Fruit fly (Drosophila melanogaster): ENCODE data around the gene ImpE2.

ImpE2 gene

dm6 chr3L:3551008-3551407, 38.5 kb upstream of the ImpE2 start (continued):
- TF ChIP-seq CG32767 (GFP tag; IDR thresholded peaks at IDR 0.05) (peak; percentile 42; the same call in 1 of the 2 replicates), tgo (GFP tag; IDR thresholded peaks at IDR 0.05) (peak; percentile 23; the same call in 1 of the 3 replicates), so (GFP tag; IDR thresholded peaks at IDR 0.05) (0 out of 3 replicates have a peak, but pooled peaks have one; percentile 34), Atf6 (GFP tag; IDR thresholded peaks at IDR 0.05) (no peak), HLH3B (GFP tag; IDR thresholded peaks at IDR 0.05) (peak; percentile 43; the same call in 1 of the 2 replicates), mld (GFP tag; IDR thresholded peaks at IDR 0.05; ENCODE audit: partially characterized antibody) (no peak), fd96Cb (tag; optimal IDR thresholded peaks at IDR 0.05) (peak; percentile 26), pzg (GFP tag; optimal IDR thresholded peaks at IDR 0.05) (no peak), dati (GFP tag; IDR thresholded peaks at IDR 0.05) (0 out of 2 replicates have a peak, but pooled peaks have one; percentile 20), CG15269 (tag; optimal IDR thresholded peaks at IDR 0.05) (peak; percentile 21), CG13287 (GFP tag; IDR thresholded peaks at IDR 0.05; ENCODE audit: partially characterized antibody) (no peak), seq (GFP tag; IDR thresholded peaks at IDR 0.05) (peak; percentile 62), CG17829 (tag; optimal IDR thresholded peaks at IDR 0.05) (no peak), vnd (GFP tag; IDR thresholded peaks at IDR 0.05; ENCODE audit: partially characterized antibody) (no peak), CG12155 (GFP tag; optimal IDR thresholded peaks at IDR 0.05) (no peak), mirr (GFP tag; optimal IDR thresholded peaks at IDR 0.05) (no peak), C15 (GFP tag; IDR thresholded peaks at IDR 0.05) (no peak), CG13424 (tag; optimal IDR thresholded peaks at IDR 0.05) (peak; percentile 3), CG17568 (GFP tag; optimal IDR thresholded peaks at IDR 0.05) (no peak), CG32772 (GFP tag; IDR thresholded peaks at IDR 0.05) (0 out of 2 replicates have a peak, but pooled peaks have one; percentile 25), dmrt99B (tag; optimal IDR thresholded peaks at IDR 0.05) (peak; percentile 28), CG3281 (GFP tag; optimal IDR thresholded peaks at IDR 0.05) (no peak), Dad (GFP tag; optimal IDR thresholded peaks at IDR 0.05) (no peak), az2 (GFP tag; optimal IDR thresholded peaks at IDR 0.05) (peak; percentile 41), CG12942 (GFP tag; optimal IDR thresholded peaks at IDR 0.05) (no peak), CG31388 (GFP tag; optimal IDR thresholded peaks at IDR 0.05) (no peak), Drgx (GFP tag; IDR thresholded peaks at IDR 0.05) (0 out of 2 replicates have a peak, but pooled peaks have one; percentile 50), zen (tag; optimal IDR thresholded peaks at IDR 0.05) (no peak), Hsf (GFP tag; optimal IDR thresholded peaks at IDR 0.05) (peak; percentile 4), CG11696 (GFP tag; IDR thresholded peaks at IDR 0.05) (0 out of 2 replicates have a peak, but pooled peaks have one; percentile 15), emc (GFP tag; optimal IDR thresholded peaks at IDR 0.05) (no peak), B-H2 (GFP tag; optimal IDR thresholded peaks at IDR 0.05) (no peak), otp (GFP tag; IDR thresholded peaks at IDR 0.05) (peak; percentile 66; the same call in 2 of the 3 replicates), CG10366 (GFP tag; IDR thresholded peaks at IDR 0.05) (peak; percentile 46), Xrp1 (GFP tag; IDR thresholded peaks at IDR 0.05) (peak; percentile 25; the same call in 1 of the 2 replicates), prd (optimal IDR thresholded peaks at IDR 0.05) (no peak), prd (GFP tag; IDR thresholded peaks at IDR 0.05) (peak; percentile 55; the same call in 1 of the 3 replicates), CG10979 (tag; optimal IDR thresholded peaks at IDR 0.05) (peak; percentile 26), unpg (GFP tag; optimal IDR thresholded peaks at IDR 0.05) (peak; percentile 10), ken (GFP tag; IDR thresholded peaks at IDR 0.05) (no peak), lmd (GFP tag; IDR thresholded peaks at IDR 0.05) (0 out of 2 replicates have a peak, but pooled peaks have one; percentile 24), onecut (GFP tag; IDR thresholded peaks at IDR 0.05) (no peak), Stat92E (GFP tag; optimal IDR thresholded peaks at IDR 0.05) (no peak), eyg (GFP tag; optimal IDR thresholded peaks at IDR 0.05) (no peak), gcm (GFP tag; optimal IDR thresholded peaks at IDR 0.05) (no peak), Ets65A (GFP tag) (peak; percentile 53), Six4 (GFP tag; optimal IDR thresholded peaks at IDR 0.05) (peak; percentile 19), sens (GFP tag) (peak; percentile 78), Poxn (GFP tag; IDR thresholded peaks at IDR 0.05) (no peak), CG2712 (tag; optimal IDR thresholded peaks at IDR 0.05) (peak; percentile 36), CG7987 (GFP tag; optimal IDR thresholded peaks at IDR 0.05) (no peak)

Data from whole organism, embryonic.